Worm (Caenorhabditis elegans): Measurements from ENCODE around the gene T01C8.3.

DNA sequence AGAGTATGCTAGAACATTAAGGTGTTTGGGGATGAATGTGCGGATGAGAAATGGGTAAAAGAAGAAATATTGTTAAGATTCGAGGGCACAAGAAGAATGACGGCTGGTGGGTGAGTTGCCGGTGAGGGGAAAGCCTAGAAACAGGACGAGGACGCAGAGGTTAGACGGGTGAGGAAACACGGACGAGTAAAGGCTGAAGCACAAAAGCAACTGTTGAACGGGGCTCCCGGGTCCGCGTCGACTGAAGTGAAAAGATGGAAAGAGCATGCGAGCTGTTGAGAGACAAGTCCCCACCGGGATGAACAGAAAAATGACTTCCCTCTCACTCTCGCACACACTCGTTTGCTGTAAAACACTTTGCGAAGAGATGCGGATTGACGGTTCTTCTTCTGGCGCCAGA lies 29.0 kb upstream of the T01C8.3 start:
- TF ChIP-seq him-1 (tag; optimal IDR thresholded peaks at IDR 0.05) = no peak
- TF ChIP-seq W03F9.2 (tag; optimal IDR thresholded peaks at IDR 0.05) = no peak

All from whole organism, L4/young adult.